Fruit fly (Drosophila melanogaster): ENCODE data around the gene Dref.
A peak's percentile ranks its signal among the peaks of the same experiment; 100 is the strongest.

The Dref gene

dm6 chr2L:9918020-9918959, 48.7 kb downstream of the Dref start, which contains the start of the genes CG5885 and CG4598 (continued):
- TF ChIP-seq CG6272 (GFP tag; IDR thresholded peaks at IDR 0.05) (no peak; the same call in 1 of the 2 replicates), CG7556 (GFP tag; optimal IDR thresholded peaks at IDR 0.05) (peak; percentile 71), E2f1 (GFP tag; IDR thresholded peaks at IDR 0.05) (peak; percentile 59), zf30C (GFP tag; optimal IDR thresholded peaks at IDR 0.05) (no peak), fd64A (GFP tag; optimal IDR thresholded peaks at IDR 0.05) (no peak), CG17912 (GFP tag; optimal IDR thresholded peaks at IDR 0.05) (peak; percentile 46), CG4854 (GFP tag; optimal IDR thresholded peaks at IDR 0.05) (no peak), Dp (GFP tag; optimal IDR thresholded peaks at IDR 0.05) (peak; percentile 88), CG15601 (tag; optimal IDR thresholded peaks at IDR 0.05) (peak; percentile 62), al (GFP tag; IDR thresholded peaks at IDR 0.05) (peak; percentile 53), mirr (GFP tag; optimal IDR thresholded peaks at IDR 0.05) (no peak), Blimp-1 (GFP tag; optimal IDR thresholded peaks at IDR 0.05) (peak; percentile 46), CG17385 (GFP tag; optimal IDR thresholded peaks at IDR 0.05) (peak; percentile 64), Med (GFP tag) (peak; percentile 85), Taf1 (GFP tag; IDR thresholded peaks at IDR 0.05) (peak; percentile 55; the same call in 1 of the 2 replicates), CG1647 (GFP tag; optimal IDR thresholded peaks at IDR 0.05) (no peak), slbo (GFP tag; IDR thresholded peaks at IDR 0.05) (peak; percentile 84), D (optimal IDR thresholded peaks at IDR 0.05) (no peak), D (GFP tag; optimal IDR thresholded peaks at IDR 0.05) (peak; percentile 34), CG30403 (GFP tag; optimal IDR thresholded peaks at IDR 0.05) (peak; percentile 77), en (GFP tag; optimal IDR thresholded peaks at IDR 0.05) (no peak), Oaz (GFP tag; IDR thresholded peaks at IDR 0.05) (0 out of 2 replicates have a peak, but pooled peaks have one; percentile 20), zfh1 (GFP tag; IDR thresholded peaks at IDR 0.05) (peak; percentile 69), sob (GFP tag; IDR thresholded peaks at IDR 0.05) (peak; percentile 47; the same call in 1 of the 2 replicates), pho (GFP tag; optimal IDR thresholded peaks at IDR 0.05) (peak; percentile 19), CG4424 (GFP tag; optimal IDR thresholded peaks at IDR 0.05) (peak; percentile 63), CG14860 (GFP tag; IDR thresholded peaks at IDR 0.05; ENCODE audit: partially characterized antibody) (peak; percentile 68), CG1024 (GFP tag; IDR thresholded peaks at IDR 0.05) (peak; percentile 42), Lhr (GFP tag; optimal IDR thresholded peaks at IDR 0.05) (peak; percentile 44), CG1603 (tag; optimal IDR thresholded peaks at IDR 0.05) (peak; percentile 78), Ptx1 (GFP tag; IDR thresholded peaks at IDR 0.05) (peak; percentile 62), Dll (GFP tag; IDR thresholded peaks at IDR 0.05; ENCODE audit: partially characterized antibody) (peak; percentile 77), CG10431 (GFP tag; optimal IDR thresholded peaks at IDR 0.05) (peak; percentile 57), CG12155 (GFP tag; optimal IDR thresholded peaks at IDR 0.05) (peak; percentile 69), kay (GFP tag; optimal IDR thresholded peaks at IDR 0.05) (peak; percentile 80), br (optimal IDR thresholded peaks at IDR 0.05) (no peak), trem (tag; optimal IDR thresholded peaks at IDR 0.05) (peak; percentile 23), CG12744 (GFP tag; optimal IDR thresholded peaks at IDR 0.05) (no peak), onecut (GFP tag; IDR thresholded peaks at IDR 0.05) (peak; percentile 55; the same call in 1 of the 2 replicates), so (GFP tag; IDR thresholded peaks at IDR 0.05) (peak; percentile 44; the same call in 1 of the 3 replicates), CG17328 (GFP tag; IDR thresholded peaks at IDR 0.05) (peak; percentile 70), bsh (GFP tag; optimal IDR thresholded peaks at IDR 0.05) (peak; percentile 66 to 74), BEAF-32 (GFP tag; optimal IDR thresholded peaks at IDR 0.05) (peak; percentile 82), CG31365 (tag; optimal IDR thresholded peaks at IDR 0.05) (no peak), ssp (GFP tag; IDR thresholded peaks at IDR 0.05) (peak; percentile 39; the same call in 1 of the 2 replicates), Mrtf (GFP tag; IDR thresholded peaks at IDR 0.05) (peak; percentile 65; the same call in 2 of the 3 replicates), ERR (GFP tag; optimal IDR thresholded peaks at IDR 0.05) (no peak), Hr39 (optimal IDR thresholded peaks at IDR 0.05) (no peak), az2 (GFP tag; optimal IDR thresholded peaks at IDR 0.05) (peak; percentile 76)

Measured in whole organism, embryonic.